Worm (Caenorhabditis elegans): ENCODE measurements around the gene ZC518.8.

Gene ZC518.8

ce11 chrIV:12399983-12400382 is 38.3 kb upstream of the ZC518.8 start:
- TF ChIP-seq elt-2 (tag; optimal IDR thresholded peaks at IDR 0.05) (peak; percentile 96), ref-2 (tag; optimal IDR thresholded peaks at IDR 0.05) (no peak)

- TF ChIP-seq madf-2 (tag; optimal IDR thresholded peaks at IDR 0.05), result no peak
- TF ChIP-seq unc-42 (tag; optimal IDR thresholded peaks at IDR 0.05), result no peak
- no peak for TF ChIP-seq ztf-16 (tag; optimal IDR thresholded peaks at IDR 0.05)
- TF ChIP-seq elt-2 (tag; optimal IDR thresholded peaks at IDR 0.05), result no peak
- TF ChIP-seq ceh-19 (GFP tag; optimal IDR thresholded peaks at IDR 0.05), result no peak
- no peak for TF ChIP-seq lin-11 (tag; optimal IDR thresholded peaks at IDR 0.05)
- no peak for TF ChIP-seq ceh-2 (tag; optimal IDR thresholded peaks at IDR 0.05)
- no peak for TF ChIP-seq unc-86 (tag; optimal IDR thresholded peaks at IDR 0.05)
- TF ChIP-seq mec-3 (tag; optimal IDR thresholded peaks at IDR 0.05; ENCODE audit: borderline replicate concordance), result no peak
- no peak for TF ChIP-seq nhr-232 (tag; optimal IDR thresholded peaks at IDR 0.05)
- no peak for TF ChIP-seq ceh-22 (tag; optimal IDR thresholded peaks at IDR 0.05)
- TF ChIP-seq K09A11.1 (tag; optimal IDR thresholded peaks at IDR 0.05; ENCODE audit: insufficient read depth), result no peak
- no peak for TF ChIP-seq sdc-2 (tag; optimal IDR thresholded peaks at IDR 0.05)
- no peak for TF ChIP-seq pros-1 (tag; optimal IDR thresholded peaks at IDR 0.05)
- no peak for TF ChIP-seq hlh-6 (tag; optimal IDR thresholded peaks at IDR 0.05)
- TF ChIP-seq elt-4 (tag; optimal IDR thresholded peaks at IDR 0.05), result no peak
Observed at ce11 chrIV:12398437-12398836, 36.7 kb upstream of the ZC518.8 start, which contains the start of gene acs-20. Gene acs-20, minus strand, starts transcription at chrIV:12398706.

ce11 chrIV:12396645-12397258 is 35.0 kb upstream of the ZC518.8 start:
- TF ChIP-seq nhr-11 (tag; optimal IDR thresholded peaks at IDR 0.05) (no peak), ref-2 (tag; optimal IDR thresholded peaks at IDR 0.05) (peak; percentile 54), tbx-7 (tag; optimal IDR thresholded peaks at IDR 0.05) (no peak), unc-86 (tag; optimal IDR thresholded peaks at IDR 0.05) (no peak), ceh-31 (tag; optimal IDR thresholded peaks at IDR 0.05) (peak; percentile 19), ceh-2 (tag; optimal IDR thresholded peaks at IDR 0.05) (no peak), nfya-1 (tag; optimal IDR thresholded peaks at IDR 0.05) (peak; percentile 20)

ce11 chrIV:12391003-12391637 is 29.4 kb upstream of the ZC518.8 start, which contains the start of the genes rps-23 and dpm-3:
Gene rps-23, minus strand, starts transcription at chrIV:12391053.
Gene dpm-3, plus strand, starts transcription at chrIV:12391587.
- TF ChIP-seq fax-1 (tag; optimal IDR thresholded peaks at IDR 0.05) (peak; percentile 76), ztf-16 (tag; optimal IDR thresholded peaks at IDR 0.05) (peak; percentile 38), ceh-2 (tag; optimal IDR thresholded peaks at IDR 0.05) (peak; percentile 90), C38D4.7 (GFP tag; optimal IDR thresholded peaks at IDR 0.05) (no peak), mec-3 (tag; optimal IDR thresholded peaks at IDR 0.05; ENCODE audit: borderline replicate concordance) (no peak), pax-1 (tag; optimal IDR thresholded peaks at IDR 0.05) (peak; percentile 69), ceh-34 (tag; optimal IDR thresholded peaks at IDR 0.05) (peak; percentile 67), pag-3 (tag; optimal IDR thresholded peaks at IDR 0.05; ENCODE audit: borderline replicate concordance) (no peak), hlh-13 (GFP tag; optimal IDR thresholded peaks at IDR 0.05) (peak; percentile 57), lin-11 (tag; optimal IDR thresholded peaks at IDR 0.05) (no peak), nhr-232 (tag; optimal IDR thresholded peaks at IDR 0.05) (no peak), ceh-24 (tag; optimal IDR thresholded peaks at IDR 0.05) (no peak), ama-1 (optimal IDR thresholded peaks at IDR 0.05) (no peak), rnt-1 (tag; optimal IDR thresholded peaks at IDR 0.05) (peak; percentile 82), eyg-1 (tag; optimal IDR thresholded peaks at IDR 0.05) (peak; percentile 19), ref-2 (tag; optimal IDR thresholded peaks at IDR 0.05) (peak; percentile 70), unc-55 (GFP tag; optimal IDR thresholded peaks at IDR 0.05) (peak; percentile 46), T23F11.4 (GFP tag; optimal IDR thresholded peaks at IDR 0.05) (peak; percentile 10), ceh-19 (GFP tag; optimal IDR thresholded peaks at IDR 0.05) (no peak), lim-6 (tag; optimal IDR thresholded peaks at IDR 0.05) (peak; percentile 84), zip-5 (tag; optimal IDR thresholded peaks at IDR 0.05) (peak; percentile 94), elt-4 (tag; optimal IDR thresholded peaks at IDR 0.05) (no peak), hlh-30 (tag; optimal IDR thresholded peaks at IDR 0.05; ENCODE audit: insufficient read depth) (peak; percentile 69), ttx-3 (tag; optimal IDR thresholded peaks at IDR 0.05) (peak; percentile 36), pqm-1 (tag; optimal IDR thresholded peaks at IDR 0.05) (peak; percentile 49), sox-2 (GFP tag; IDR thresholded peaks at IDR 0.05) (no peak), npax-4 (tag; optimal IDR thresholded peaks at IDR 0.05) (no peak), unc-42 (tag; optimal IDR thresholded peaks at IDR 0.05) (peak; percentile 69), sox-4 (tag; optimal IDR thresholded peaks at IDR 0.05) (no peak), pha-2 (tag; optimal IDR thresholded peaks at IDR 0.05) (peak; percentile 65), hlh-6 (tag; optimal IDR thresholded peaks at IDR 0.05) (peak; percentile 20), ceh-45 (GFP tag; IDR thresholded peaks at IDR 0.05) (no peak), pros-1 (tag; optimal IDR thresholded peaks at IDR 0.05) (no peak), fkh-10 (GFP tag; optimal IDR thresholded peaks at IDR 0.05) (no peak)

Data from whole organism, late embryonic.